Fruit fly (Drosophila melanogaster) whole organism, embryonic: ENCODE results near the gene UQCR-6.4L.

Source experiments
- Abd-B ChIP-seq: fragments of 200-800 bp; sonication (Bioruptor generic); optimal IDR thresholded peaks from 2 replicates; lab custom pipeline; 2018; ENCODE audit warnings: missing biosample characterization, mild to moderate bottlenecking, missing genetic modification characterization, moderate library complexity
- Awh ChIP-seq: fragments of 200-800 bp; sonication (Bioruptor generic); IDR thresholded peaks from 2 replicates; pipeline ENCODE4, ENCODE4 v1.3.6; 2022; ENCODE audit warnings: missing biosample characterization, missing genetic modification characterization
- BEAF-32 ChIP-seq: fragments of 200-800 bp; sonication (Bioruptor generic); optimal IDR thresholded peaks from 3 replicates; lab custom pipeline; 2017; ENCODE audit warnings: missing biosample characterization, missing genetic modification characterization, mild to moderate bottlenecking, moderate library complexity, missing genetic modification reagents
- CG12219 ChIP-seq: fragments of 200-800 bp; sonication (Bioruptor generic); optimal IDR thresholded peaks from 3 replicates; lab custom pipeline; 2018; ENCODE audit warnings: missing biosample characterization, mild to moderate bottlenecking, missing genetic modification characterization
- CG1233 ChIP-seq: fragments of 200-800 bp; sonication (Bioruptor generic); optimal IDR thresholded peaks from 4 replicates; lab custom pipeline; 2018; ENCODE audit warnings: missing biosample characterization, mild to moderate bottlenecking, missing genetic modification characterization
- CG13894 ChIP-seq: fragments of 200-800 bp; sonication (Bioruptor generic); optimal IDR thresholded peaks from 3 replicates; lab custom pipeline; 2018; ENCODE audit warnings: missing biosample characterization, mild to moderate bottlenecking, missing genetic modification characterization, moderate library complexity
- CG15601 ChIP-seq: fragments of 200-800 bp; sonication (Bioruptor generic); optimal IDR thresholded peaks from 3 replicates; lab custom pipeline; 2019; ENCODE audit warnings: missing biosample characterization, mild to moderate bottlenecking, missing genetic modification characterization, moderate library complexity
- CG16813 ChIP-seq: fragments of 200-800 bp; sonication (Bioruptor generic); IDR thresholded peaks from 3 replicates; pipeline ENCODE4 v1.3.6; 2022; ENCODE audit warnings: missing biosample characterization, missing genetic modification characterization; ENCODE audit not compliant: partially characterized antibody
- CG16863 ChIP-seq: fragments of 200-800 bp; sonication (Bioruptor generic); optimal IDR thresholded peaks from 3 replicates; lab custom pipeline; 2016; ENCODE audit warnings: missing biosample characterization, missing genetic modification characterization
- CG2875 ChIP-seq: fragments of 200-800 bp; sonication (Bioruptor generic); optimal IDR thresholded peaks from 2 replicates; lab custom pipeline; 2017; ENCODE audit warnings: missing biosample characterization, mild to moderate bottlenecking, missing genetic modification characterization, missing genetic modification reagents
- CG3065 ChIP-seq: fragments of 200-800 bp; sonication (Bioruptor generic); optimal IDR thresholded peaks from 2 replicates; lab custom pipeline; 2016; ENCODE audit warnings: missing biosample characterization, missing genetic modification characterization
- CG31388 ChIP-seq: fragments of 200-800 bp; sonication (Bioruptor generic); optimal IDR thresholded peaks from 2 replicates; lab custom pipeline; 2016; ENCODE audit warnings: missing biosample characterization, missing genetic modification characterization
- CG4360 ChIP-seq: fragments of 200-800 bp; sonication (Bioruptor generic); IDR thresholded peaks from 2 replicates; pipeline ENCODE4 v1.3.6; 2022; ENCODE audit warnings: missing biosample characterization, missing genetic modification characterization
- CG5953 ChIP-seq: fragments of 200-800 bp; sonication (Bioruptor generic); IDR thresholded peaks from 2 replicates; pipeline ENCODE4 v1.3.6; 2022; ENCODE audit warnings: missing biosample characterization, missing genetic modification characterization
- CG7745 ChIP-seq: fragments of 200-800 bp; sonication (Bioruptor generic); optimal IDR thresholded peaks from 2 replicates; lab custom pipeline; 2018; ENCODE audit warnings: missing biosample characterization, mild to moderate bottlenecking, missing genetic modification characterization, moderate library complexity
- CG8359 ChIP-seq: fragments of 200-800 bp; sonication (Bioruptor generic); optimal IDR thresholded peaks from 2 replicates; lab custom pipeline; 2017; ENCODE audit warnings: missing biosample characterization, mild to moderate bottlenecking, missing genetic modification characterization, borderline replicate concordance
- CG9609 ChIP-seq: fragments of 200-800 bp; sonication (Bioruptor generic); optimal IDR thresholded peaks from 3 replicates; lab custom pipeline; 2016; ENCODE audit warnings: missing biosample characterization, missing genetic modification characterization
- Dp ChIP-seq: fragments of 200-800 bp; sonication (Bioruptor generic); optimal IDR thresholded peaks from 2 replicates; lab custom pipeline; 2018; ENCODE audit warnings: missing biosample characterization, mild to moderate bottlenecking, missing genetic modification characterization, moderate library complexity
- Ets97D ChIP-seq: fragments of 200-800 bp; sonication (Bioruptor generic); optimal IDR thresholded peaks from 3 replicates; lab custom pipeline; 2016; ENCODE audit warnings: missing biosample characterization, missing genetic modification characterization
- Jarid2 ChIP-seq: fragments of 200-800 bp; sonication (Bioruptor generic); optimal IDR thresholded peaks from 3 replicates; lab custom pipeline; 2017; ENCODE audit warnings: mild to moderate bottlenecking, missing biosample characterization, missing genetic modification reagents, missing genetic modification characterization
- Lpt ChIP-seq: fragments of >200 bp; optimal IDR thresholded peaks from 2 replicates; lab custom pipeline; 2018; ENCODE audit warnings: missing biosample characterization, missing genetic modification characterization
- Max ChIP-seq: fragments of 200-800 bp; sonication (Bioruptor generic); optimal IDR thresholded peaks from 2 replicates; lab custom pipeline; 2016; ENCODE audit warnings: missing biosample characterization, mild to moderate bottlenecking, missing genetic modification characterization
- Mes4 ChIP-seq: fragments of 200-800 bp; sonication (Bioruptor generic); optimal IDR thresholded peaks from 2 replicates; lab custom pipeline; 2016; ENCODE audit warnings: missing biosample characterization, missing genetic modification characterization
- NFAT ChIP-seq: fragments of 200-800 bp; sonication (Bioruptor generic); IDR thresholded peaks from 2 replicates; pipeline ENCODE4 v1.3.6; 2022; ENCODE audit warnings: missing biosample characterization, missing genetic modification characterization
- NK7.1 ChIP-seq: fragments of 200-800 bp; sonication (Bioruptor generic); optimal IDR thresholded peaks from 3 replicates; lab custom pipeline; 2016; ENCODE audit warnings: missing biosample characterization, missing genetic modification characterization
- NfI ChIP-seq: fragments of 200-800 bp; sonication (Bioruptor generic); optimal IDR thresholded peaks from 3 replicates; lab custom pipeline; 2018; ENCODE audit warnings: missing biosample characterization, mild to moderate bottlenecking, missing genetic modification characterization, moderate library complexity
- Opbp ChIP-seq: fragments of 200-800 bp; sonication (Bioruptor generic); IDR thresholded peaks from 3 replicates; pipeline ENCODE4 v1.3.6; 2022; ENCODE audit warnings: missing biosample characterization, missing genetic modification characterization; ENCODE audit not compliant: partially characterized antibody
- Rfx ChIP-seq: fragments of 200-800 bp; sonication (Bioruptor generic); IDR thresholded peaks from 2 replicates; pipeline ENCODE4 v1.3.6; 2022; ENCODE audit warnings: missing biosample characterization, missing genetic modification characterization
- TFAM ChIP-seq: fragments of 200-800 bp; sonication (Bioruptor generic); optimal IDR thresholded peaks from 2 replicates; lab custom pipeline; 2017; ENCODE audit warnings: missing biosample characterization, missing genetic modification characterization, inconsistent platforms
- Vsx1 ChIP-seq: fragments of 200-800 bp; sonication (Bioruptor generic); optimal IDR thresholded peaks from 2 replicates; lab custom pipeline; 2017; ENCODE audit warnings: missing biosample characterization, mild to moderate bottlenecking, missing genetic modification characterization, missing genetic modification reagents
- bab2 ChIP-seq: fragments of 200-800 bp; sonication (Bioruptor generic); optimal IDR thresholded peaks from 2 replicates; lab custom pipeline; 2016; ENCODE audit warnings: missing biosample characterization, missing genetic modification characterization
- bowl ChIP-seq: fragments of 200-800 bp; sonication (Bioruptor generic); IDR thresholded peaks from 2 replicates; pipeline ENCODE4 v1.3.6; 2022; ENCODE audit warnings: missing biosample characterization, missing genetic modification characterization
- crol ChIP-seq: fragments of 200-800 bp; sonication (Bioruptor generic); IDR thresholded peaks from 2 replicates; pipeline ENCODE4 v1.3.6; 2022; ENCODE audit warnings: missing biosample characterization, missing genetic modification characterization
- disco-r ChIP-seq: fragments of 200-800 bp; sonication (Bioruptor generic); optimal IDR thresholded peaks from 2 replicates; lab custom pipeline; 2016; ENCODE audit warnings: missing biosample characterization, missing genetic modification characterization
- dmrt11E ChIP-seq: fragments of 200-800 bp; sonication (Bioruptor generic); optimal IDR thresholded peaks from 3 replicates; lab custom pipeline; 2018; ENCODE audit warnings: missing biosample characterization, mild to moderate bottlenecking, missing genetic modification characterization, moderate library complexity
- fd64A ChIP-seq: fragments of 200-800 bp; sonication (Bioruptor generic); optimal IDR thresholded peaks from 3 replicates; lab custom pipeline; 2018; ENCODE audit warnings: missing biosample characterization, mild to moderate bottlenecking, missing genetic modification characterization
- fd96Cb ChIP-seq: fragments of 200-800 bp; sonication (Bioruptor generic); optimal IDR thresholded peaks from 2 replicates; lab custom pipeline; 2018; ENCODE audit warnings: missing biosample characterization, mild to moderate bottlenecking, missing genetic modification characterization, moderate library complexity
- ftz-f1 ChIP-seq: fragments of 200-800 bp; sonication (Bioruptor generic); optimal IDR thresholded peaks from 2 replicates; lab custom pipeline; 2016; ENCODE audit warnings: missing biosample characterization, missing genetic modification characterization
- gem ChIP-seq: fragments of 200-800 bp; sonication (Bioruptor generic); optimal IDR thresholded peaks from 2 replicates; lab custom pipeline; 2019; ENCODE audit warnings: missing biosample characterization, mild to moderate bottlenecking, missing genetic modification characterization, moderate library complexity
- ind ChIP-seq: fragments of 200-800 bp; sonication (Bioruptor generic); optimal IDR thresholded peaks from 3 replicates; lab custom pipeline; 2016; ENCODE audit warnings: missing biosample characterization, missing genetic modification characterization
- klu ChIP-seq: fragments of 200-800 bp; sonication (Bioruptor generic); IDR thresholded peaks from 2 replicates; pipeline ENCODE4 v1.3.6; 2022; ENCODE audit warnings: missing biosample characterization, missing genetic modification characterization
- odd ChIP-seq: fragments of 200-800 bp; sonication (Bioruptor generic); optimal IDR thresholded peaks from 2 replicates; lab custom pipeline; 2017; ENCODE audit warnings: missing biosample characterization, mild to moderate bottlenecking, missing genetic modification characterization
- pros ChIP-seq: fragments of 200-800 bp; sonication (Bioruptor generic); optimal IDR thresholded peaks from 3 replicates; lab custom pipeline; 2019; ENCODE audit warnings: missing biosample characterization, mild to moderate bottlenecking, missing genetic modification characterization, moderate library complexity
- run ChIP-seq: fragments of 200-800 bp; sonication (Bioruptor generic); optimal IDR thresholded peaks from 3 replicates; lab custom pipeline; 2018; ENCODE audit warnings: missing biosample characterization, mild to moderate bottlenecking, missing genetic modification characterization
- sens ChIP-seq: fragments of 200-800 bp; sonication (Bioruptor generic); peaks from one replicate; lab custom pipeline; 2016; ENCODE audit warnings: missing biosample characterization, missing genetic modification characterization
- so ChIP-seq: fragments of 200-800 bp; sonication (Bioruptor generic); IDR thresholded peaks from 3 replicates; pipeline ENCODE4 v1.3.6; 2022; ENCODE audit warnings: missing biosample characterization, missing genetic modification characterization
- ssp ChIP-seq: fragments of 200-800 bp; sonication (Bioruptor generic); IDR thresholded peaks from 2 replicates; pipeline ENCODE4 v1.3.6; 2022; ENCODE audit warnings: missing biosample characterization, missing genetic modification characterization
- tap ChIP-seq: fragments of 200-800 bp; optimal IDR thresholded peaks from 3 replicates; lab custom pipeline; 2019; ENCODE audit warnings: missing biosample characterization, mild to moderate bottlenecking, missing genetic modification characterization, moderate library complexity
- trem ChIP-seq: fragments of 200-800 bp; optimal IDR thresholded peaks from 3 replicates; lab custom pipeline; 2019; ENCODE audit warnings: missing biosample characterization, mild to moderate bottlenecking, missing genetic modification characterization, moderate library complexity
- unpg ChIP-seq: fragments of 200-800 bp; sonication (Bioruptor generic); optimal IDR thresholded peaks from 3 replicates; lab custom pipeline; 2018; ENCODE audit warnings: missing biosample characterization, mild to moderate bottlenecking, missing genetic modification characterization, moderate library complexity
- zen ChIP-seq: fragments of 200-800 bp; sonication (Bioruptor generic); optimal IDR thresholded peaks from 3 replicates; lab custom pipeline; 2018; ENCODE audit warnings: missing biosample characterization, mild to moderate bottlenecking, missing genetic modification characterization, moderate library complexity

The UQCR-6.4L gene

dm6 chr3L:16609120-16609519 is 42.6 kb downstream of the UQCR-6.4L start, which contains the start of gene CG4098 (continued):
- no peak for TF ChIP-seq Jarid2 (GFP tag; lab: Kevin White, UChicago)
- no peak for TF ChIP-seq klu
- TF ChIP-seq unpg (GFP tag; lab: Kevin White, UChicago), result peak; percentile 49
- 0 out of 3 replicates have a peak, but pooled peaks have one; percentile 11 for TF ChIP-seq so (GFP tag; lab: Robert Waterston, UW)
- peak; percentile 46 for TF ChIP-seq ssp (GFP tag; lab: Robert Waterston, UW)
- TF ChIP-seq Mes4, result peak; percentile 13
- TF ChIP-seq Vsx1 (GFP tag; lab: Kevin White, UChicago), result no peak
- no peak for TF ChIP-seq TFAM
- peak; percentile 5 for TF ChIP-seq Abd-B (GFP tag; lab: Kevin White, UChicago)
- TF ChIP-seq Awh, result peak; percentile 39; the same call in 1 of the 2 replicates
- no peak for TF ChIP-seq disco-r (GFP tag; lab: Kevin White, UChicago)
- TF ChIP-seq CG15601 (tag; lab: Kevin White, UChicago), result no peak
- TF ChIP-seq CG31388 (GFP tag; lab: Kevin White, UChicago), result no peak
- TF ChIP-seq pros (GFP tag; lab: Kevin White, UChicago), result no peak
- peak; percentile 10 for TF ChIP-seq ftz-f1
- TF ChIP-seq gem (tag; lab: Kevin White, UChicago), result peak; percentile 48
- no peak for TF ChIP-seq CG8359 (GFP tag; lab: Kevin White, UChicago)
- no peak for TF ChIP-seq Max (GFP tag; lab: Kevin White, UChicago)
- TF ChIP-seq Dp (GFP tag; lab: Kevin White, UChicago), result peak; percentile 79
- peak; percentile 35 for TF ChIP-seq CG16863 (GFP tag; lab: Kevin White, UChicago)
- no peak for TF ChIP-seq odd
- no peak for TF ChIP-seq CG2875 (GFP tag; lab: Kevin White, UChicago)
- no peak for TF ChIP-seq Lpt (GFP tag; lab: Kevin White, UChicago)
- no peak for TF ChIP-seq crol (GFP tag; lab: Robert Waterston, UW)
- no peak for TF ChIP-seq fd64A (GFP tag; lab: Kevin White, UChicago)
- no peak for TF ChIP-seq bowl
- TF ChIP-seq CG4360 (GFP tag; lab: Robert Waterston, UW), result no peak
- TF ChIP-seq fd96Cb (tag; lab: Kevin White, UChicago), result peak; percentile 17
- TF ChIP-seq CG9609 (GFP tag; lab: Kevin White, UChicago), result peak; percentile 45
- no peak for TF ChIP-seq dmrt11E
- TF ChIP-seq trem (tag; lab: Kevin White, UChicago), result no peak
- peak; percentile 68 for TF ChIP-seq NfI (GFP tag; lab: Kevin White, UChicago)
- TF ChIP-seq CG13894 (tag; lab: Kevin White, UChicago), result peak; percentile 49
- TF ChIP-seq bab2 (GFP tag; lab: Kevin White, UChicago), result peak; percentile 59
- no peak; the same call in 2 of the 3 replicates for TF ChIP-seq CG16813 (GFP tag; lab: Robert Waterston, UW)
- no peak for TF ChIP-seq CG7745 (tag; lab: Kevin White, UChicago)
- TF ChIP-seq CG3065, result no peak
- no peak for TF ChIP-seq run (tag; lab: Kevin White, UChicago)
- peak; percentile 25 for TF ChIP-seq CG1233 (GFP tag; lab: Kevin White, UChicago)
- TF ChIP-seq BEAF-32, result peak; percentile 48
- no peak for TF ChIP-seq zen
- no peak for TF ChIP-seq CG5953
- peak; percentile 91 for TF ChIP-seq Rfx (GFP tag; lab: Robert Waterston, UW)
- TF ChIP-seq sens, result peak; percentile 83
- TF ChIP-seq Ets97D, result peak; percentile 47
- no peak for TF ChIP-seq NK7.1
- TF ChIP-seq ind, result peak; percentile 75
- peak; percentile 18 for TF ChIP-seq tap (tag; lab: Kevin White, UChicago)
- peak; percentile 38 for TF ChIP-seq CG12219 (GFP tag; lab: Kevin White, UChicago)
- TF ChIP-seq Opbp (GFP tag; lab: Robert Waterston, UW), result no peak; the same call in 2 of the 3 replicates
- peak; percentile 78 for TF ChIP-seq NFAT
